Worm (Caenorhabditis elegans) whole organism, midembryonic: Measurements from ENCODE around the gene srt-49.

ENCODE experiments used
- flt-1 ChIP-seq: fragments of 200-800 bp; sonication (Bioruptor generic); IDR thresholded peaks from 2 replicates; pipeline ENCODE4 v1.3.6; 2022; ENCODE audit warnings: missing genetic modification characterization, missing compliant biosample characterization
- klf-2 ChIP-seq: fragments of 200-800 bp; sonication (Bioruptor generic); conservative IDR thresholded peaks from 2 replicates; pipeline ENCODE4 v1.3.6; 2022; ENCODE audit warnings: missing genetic modification reagents, missing genetic modification characterization, missing compliant biosample characterization
- ztf-23 ChIP-seq: fragments of 200-800 bp; sonication (Bioruptor generic); IDR thresholded peaks from 2 replicates; pipeline ENCODE4 v1.3.6; 2022; ENCODE audit warnings: missing genetic modification reagents, missing genetic modification characterization, missing compliant biosample characterization
- ztf-29 ChIP-seq: fragments of 200-800 bp; sonication (Bioruptor generic); IDR thresholded peaks from 2 replicates; pipeline ENCODE4 v1.3.6; 2022; ENCODE audit warnings: missing genetic modification reagents, missing genetic modification characterization, missing compliant biosample characterization

DNA sequence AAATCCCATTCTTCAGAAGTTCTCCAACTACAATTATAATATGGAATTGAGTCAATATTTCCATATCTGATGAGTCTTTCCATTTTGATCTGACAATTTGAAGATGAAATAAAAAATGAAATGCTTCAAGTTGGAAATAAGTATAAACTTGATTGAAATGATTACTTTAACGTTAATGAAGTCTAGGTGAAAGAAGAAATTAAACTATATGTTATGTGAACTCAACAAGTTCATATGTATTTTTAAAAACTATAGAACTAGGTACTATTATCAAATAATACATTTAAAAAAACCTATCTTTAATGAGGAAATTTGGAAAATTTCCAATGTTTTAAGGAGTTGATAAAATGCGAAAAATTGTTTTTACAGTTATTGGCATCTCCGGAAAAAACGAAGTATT lies at the start of gene srt-49:
- no peak for TF ChIP-seq flt-1 (GFP tag; lab: Robert Waterston, UW)
- no peak for TF ChIP-seq klf-2 (GFP tag; lab: Robert Waterston, UW)
- no peak for TF ChIP-seq ztf-29 (GFP tag; lab: Robert Waterston, UW)
- TF ChIP-seq ztf-23 (GFP tag; lab: Robert Waterston, UW): no peak
